Worm (Caenorhabditis elegans) whole organism, L3 larva: ENCODE results near the gene flp-18.

Source experiments
- elt-1 ChIP-seq: fragments of 150-350 bp; optimal IDR thresholded peaks from 2 replicates; lab custom pipeline; 2014; ENCODE audit warnings: missing biosample characterization, missing genetic modification characterization
- elt-2 ChIP-seq: sonication (generic microtip); optimal IDR thresholded peaks from 2 replicates; lab custom pipeline; 2016; ENCODE audit warnings: missing genetic modification reagents, mild to moderate bottlenecking, missing genetic modification characterization, missing compliant biosample characterization
- nhr-28 ChIP-seq: fragments of 150-350 bp; optimal IDR thresholded peaks from 2 replicates; lab custom pipeline; 2014; ENCODE audit warnings: missing biosample characterization, missing genetic modification characterization
- skn-1 ChIP-seq: fragments of 150-350 bp; optimal IDR thresholded peaks from 2 replicates; lab custom pipeline; 2014; ENCODE audit warnings: missing biosample characterization, missing genetic modification characterization

- TF ChIP-seq nhr-28 (tag; lab: Kevin White, UChicago) (no peak), skn-1 (tag; lab: Kevin White, UChicago) (no peak), elt-1 (tag; lab: Kevin White, UChicago) (no peak), elt-2 (no peak)
Observed at ce11 chrX:3009190-3009589, 9.2 kb downstream of the flp-18 start, which contains the start of gene Y48D7A.1.
